Fruit fly (Drosophila melanogaster): ENCODE data around the gene CG14223.

The CG14223 gene

DNA sequence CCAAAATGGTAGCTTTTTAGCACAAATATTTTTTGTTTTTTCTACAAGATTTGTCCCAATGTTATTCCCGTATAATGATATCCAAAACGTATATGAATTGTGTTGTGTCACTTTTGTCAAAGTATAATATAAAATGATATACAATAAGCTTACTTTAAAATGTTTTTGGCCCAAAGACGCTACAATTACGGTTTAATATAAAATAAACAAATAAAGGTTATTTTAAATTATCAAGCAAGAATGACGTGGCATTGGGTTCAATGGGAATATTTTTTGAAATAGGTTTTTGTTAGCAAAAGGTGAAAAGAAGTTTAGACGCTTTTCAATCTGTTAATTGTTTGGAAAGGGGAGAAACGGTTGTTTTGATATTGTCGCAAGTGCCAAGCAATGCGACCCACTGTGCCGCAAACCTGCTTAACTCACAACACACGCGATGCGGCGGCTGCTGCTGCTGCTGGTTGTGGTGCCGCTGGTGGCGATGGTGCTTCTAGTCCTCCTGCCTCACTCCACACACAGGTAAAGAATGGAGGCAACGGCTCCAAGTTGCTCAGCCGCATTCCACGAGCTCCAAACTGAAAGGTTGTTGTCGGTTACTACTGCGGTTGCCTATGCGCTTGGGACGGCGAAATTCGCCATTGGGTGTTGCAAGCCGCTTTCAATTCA, 444 bp downstream of the CG14223 start (continued):
- TF ChIP-seq nerfin-2 (GFP tag; IDR thresholded peaks at IDR 0.05; ENCODE audit: partially characterized antibody) (no peak), CG18599 (GFP tag; optimal IDR thresholded peaks at IDR 0.05) (peak; percentile 52), chif (GFP tag; optimal IDR thresholded peaks at IDR 0.05) (peak in 1 of 2 experiments; percentile 3), tgo (GFP tag; IDR thresholded peaks at IDR 0.05) (no peak; the same call in 2 of the 3 replicates), Sox102F (GFP tag; optimal IDR thresholded peaks at IDR 0.05) (no peak), zen (tag; optimal IDR thresholded peaks at IDR 0.05) (peak; percentile 58), CG42726 (GFP tag; IDR thresholded peaks at IDR 0.05; ENCODE audit: partially characterized antibody) (no peak), CG3281 (GFP tag; optimal IDR thresholded peaks at IDR 0.05) (peak; percentile 56), CG15269 (tag; optimal IDR thresholded peaks at IDR 0.05) (peak; percentile 64), lbe (GFP tag; optimal IDR thresholded peaks at IDR 0.05) (no peak), mam (GFP tag; optimal IDR thresholded peaks at IDR 0.05) (no peak), Hsf (GFP tag; optimal IDR thresholded peaks at IDR 0.05) (peak; percentile 34), lola (GFP tag; optimal IDR thresholded peaks at IDR 0.05) (peak in 1 of 3 experiments; percentile 65), Blimp-1 (GFP tag; optimal IDR thresholded peaks at IDR 0.05) (no peak), CG13287 (GFP tag; IDR thresholded peaks at IDR 0.05; ENCODE audit: partially characterized antibody) (no peak), Med (GFP tag) (peak; percentile 64), CG1233 (GFP tag; optimal IDR thresholded peaks at IDR 0.05) (peak; percentile 57), CG32772 (GFP tag; IDR thresholded peaks at IDR 0.05) (no peak), CG6813 (GFP tag; optimal IDR thresholded peaks at IDR 0.05) (no peak), Meics (GFP tag; optimal IDR thresholded peaks at IDR 0.05) (peak; percentile 75), CG2875 (GFP tag; optimal IDR thresholded peaks at IDR 0.05) (no peak), CG12659 (GFP tag; optimal IDR thresholded peaks at IDR 0.05) (peak; percentile 67), gfzf (GFP tag; optimal IDR thresholded peaks at IDR 0.05) (no peak), CG7271 (tag; optimal IDR thresholded peaks at IDR 0.05) (no peak), ap (GFP tag; IDR thresholded peaks at IDR 0.05) (no peak), CHES-1-like (GFP tag; optimal IDR thresholded peaks at IDR 0.05) (no peak), CG17361 (GFP tag; IDR thresholded peaks at IDR 0.05) (peak; percentile 61; the same call in 2 of the 3 replicates), CG17328 (GFP tag; IDR thresholded peaks at IDR 0.05) (no peak), psq (GFP tag; optimal IDR thresholded peaks at IDR 0.05) (no peak), MBD-R2 (GFP tag; IDR thresholded peaks at IDR 0.05) (no peak), HmgD (GFP tag; optimal IDR thresholded peaks at IDR 0.05) (no peak), CG14860 (GFP tag; IDR thresholded peaks at IDR 0.05; ENCODE audit: partially characterized antibody) (no peak), kay (GFP tag; optimal IDR thresholded peaks at IDR 0.05) (no peak), CG11093 (GFP tag; IDR thresholded peaks at IDR 0.05) (no peak), Nf-YC (tag; optimal IDR thresholded peaks at IDR 0.05) (peak; percentile 62), CG10654 (GFP tag; optimal IDR thresholded peaks at IDR 0.05) (no peak), z (GFP tag; IDR thresholded peaks at IDR 0.05) (no peak), HHEX (GFP tag; optimal IDR thresholded peaks at IDR 0.05) (no peak), tx (GFP tag; optimal IDR thresholded peaks at IDR 0.05) (no peak), unpg (GFP tag; optimal IDR thresholded peaks at IDR 0.05) (no peak), gsb-n (tag; optimal IDR thresholded peaks at IDR 0.05) (no peak), E2f1 (GFP tag; IDR thresholded peaks at IDR 0.05) (no peak), lov (optimal IDR thresholded peaks at IDR 0.05) (no peak), lov (GFP tag; IDR thresholded peaks at IDR 0.05) (0 out of 3 replicates have a peak, but pooled peaks have one; percentile 13), scrt (GFP tag; optimal IDR thresholded peaks at IDR 0.05) (no peak), dmrt99B (tag; optimal IDR thresholded peaks at IDR 0.05) (peak; percentile 72), tin (GFP tag; optimal IDR thresholded peaks at IDR 0.05) (no peak), pho (GFP tag; optimal IDR thresholded peaks at IDR 0.05) (no peak), pum (GFP tag; optimal IDR thresholded peaks at IDR 0.05) (peak; percentile 31), Sin3A (optimal IDR thresholded peaks at IDR 0.05) (no peak)

All from whole organism, embryonic.